Worm (Caenorhabditis elegans) whole organism, young adult: ENCODE data around the gene mel-11.

Source experiments
- atf-7 ChIP-seq: sonication (generic microtip); optimal IDR thresholded peaks from 2 replicates; lab custom pipeline; 2017; ENCODE audit warnings: mild to moderate bottlenecking, missing genetic modification characterization, missing compliant biosample characterization
- attf-6 ChIP-seq: fragments of 200-800 bp; sonication (Bioruptor generic); IDR thresholded peaks from 2 replicates; pipeline ENCODE4 v1.3.6; 2022; ENCODE audit warnings: missing genetic modification reagents, missing genetic modification characterization, missing compliant biosample characterization
- chd-7 ChIP-seq: sonication (generic microtip); optimal IDR thresholded peaks from 2 replicates; lab custom pipeline; 2016; ENCODE audit warnings: mild to moderate bottlenecking, missing genetic modification characterization, moderate library complexity, missing compliant biosample characterization
- ets-4 ChIP-seq: fragments of 200-800 bp; sonication (Bioruptor generic); optimal IDR thresholded peaks from 2 replicates; lab custom pipeline; 2018; ENCODE audit warnings: mild to moderate bottlenecking, missing genetic modification characterization, missing compliant biosample characterization
- snpc-1.3 ChIP-seq: sonication (generic microtip); optimal IDR thresholded peaks from 2 replicates; lab custom pipeline; 2017; ENCODE audit warnings: missing genetic modification characterization, mild to moderate bottlenecking, missing compliant biosample characterization, antibody characterized with exemption, moderate library complexity, missing genotype, missing genetic modification reagents; ENCODE audit not compliant: insufficient read depth
- unc-62 ChIP-seq: fragments of 150-350 bp; optimal IDR thresholded peaks from 2 replicates; lab custom pipeline; 2014; ENCODE audit warnings: missing biosample characterization, missing genetic modification reagents, missing genetic modification characterization

ce11 chrII:9372991-9373390 lies 14.7 kb downstream of the mel-11 start, which contains the start of gene C06C3.4:
- TF ChIP-seq snpc-1.3 = no peak
- no peak for TF ChIP-seq ets-4 (GFP tag; lab: Kevin White, UChicago)
- no peak for TF ChIP-seq unc-62
- no peak for TF ChIP-seq attf-6 (GFP tag; lab: Robert Waterston, UW)
- no peak for TF ChIP-seq chd-7 (tag; lab: Kevin White, UChicago)
- TF ChIP-seq atf-7 (tag; lab: Kevin White, UChicago) = no peak
